Worm (Caenorhabditis elegans) whole organism, L2 larva: ENCODE results near the gene col-178.
A peak's percentile ranks its signal among the peaks of the same experiment; 100 is the strongest.

Experiments used
- R02D3.7 ChIP-seq: fragments of 150-350 bp; optimal IDR thresholded peaks from 2 replicates; lab custom pipeline; 2014; ENCODE audit warnings: missing biosample characterization, missing genetic modification characterization
- aly-2 ChIP-seq: fragments of 150-350 bp; optimal IDR thresholded peaks from 2 replicates; lab custom pipeline; 2014; ENCODE audit warnings: missing biosample characterization, missing genetic modification characterization
- ama-1 ChIP-seq: fragments of 150-350 bp; optimal IDR thresholded peaks from 2 replicates; lab custom pipeline; 2018; ENCODE audit warnings: inconsistent platforms
- ceh-82 ChIP-seq: fragments of 150-350 bp; optimal IDR thresholded peaks from 2 replicates; lab custom pipeline; 2014; ENCODE audit warnings: missing biosample characterization, missing genetic modification characterization
- elt-3 ChIP-seq: sonication (generic microtip); optimal IDR thresholded peaks from 2 replicates; lab custom pipeline; 2017; ENCODE audit warnings: missing biosample characterization, missing genetic modification characterization
- fos-1 ChIP-seq: fragments of 150-350 bp; optimal IDR thresholded peaks from 2 replicates; lab custom pipeline; 2014; ENCODE audit warnings: missing biosample characterization, missing genetic modification characterization
- lsy-2 ChIP-seq, 2 experiments: fragments of 150-350 bp in 1 of 2; sonication (generic microtip) in 1 of 2; optimal IDR thresholded peaks; 2 replicates each; lab custom pipeline; 2014 to 2017; ENCODE audit warnings: missing biosample characterization in 2 of 2, missing genetic modification characterization in 2 of 2
- nhr-23 ChIP-seq: fragments of 150-350 bp; optimal IDR thresholded peaks from 2 replicates; lab custom pipeline; 2014; ENCODE audit warnings: missing biosample characterization, missing genetic modification reagents, missing genetic modification characterization
- ztf-4 ChIP-seq: fragments of 150-350 bp; optimal IDR thresholded peaks from 2 replicates; lab custom pipeline; 2014; ENCODE audit warnings: missing biosample characterization, missing genetic modification characterization

- TF ChIP-seq R02D3.7 (tag; lab: Kevin White, UChicago) (no peak), nhr-23 (tag; lab: Kevin White, UChicago) (no peak), ceh-82 (tag; lab: Kevin White, UChicago) (no peak), ama-1 (lab: Kevin White, UChicago) (no peak), lsy-2 (tag; optimal IDR thresholded peaks at IDR 0.05; lab: Kevin White, UChicago) (peak in 1 of 2 experiments; percentile 48), elt-3 (no peak), fos-1 (tag; lab: Kevin White, UChicago) (peak; percentile 45), ztf-4 (tag; lab: Kevin White, UChicago) (no peak), aly-2 (tag; lab: Kevin White, UChicago) (no peak)
Measured at ce11 chrX:11215420-11216050, 16.3 kb downstream of the col-178 start, which contains the start of the genes C34F6.7 and idh-2.
